Worm (Caenorhabditis elegans): ENCODE measurements around the gene C10A4.2.

- TF ChIP-seq nhr-6 (tag; optimal IDR thresholded peaks at IDR 0.05), result no peak
- TF ChIP-seq nhr-11 (tag; optimal IDR thresholded peaks at IDR 0.05), result no peak
- TF ChIP-seq nhr-237 (tag; optimal IDR thresholded peaks at IDR 0.05), result no peak
- no peak for TF ChIP-seq zag-1 (tag; optimal IDR thresholded peaks at IDR 0.05)
- TF ChIP-seq nhr-23 (tag; optimal IDR thresholded peaks at IDR 0.05), result no peak
- TF ChIP-seq lin-39 (tag; optimal IDR thresholded peaks at IDR 0.05), result no peak
- no peak for TF ChIP-seq elt-1 (tag; optimal IDR thresholded peaks at IDR 0.05)
- no peak for TF ChIP-seq Y55F3AM.14 (GFP tag; optimal IDR thresholded peaks at IDR 0.05)
- TF ChIP-seq nhr-10 (tag; optimal IDR thresholded peaks at IDR 0.05), result no peak
- no peak for TF ChIP-seq egl-27 (tag; optimal IDR thresholded peaks at IDR 0.05)
- TF ChIP-seq ztf-11 (tag; optimal IDR thresholded peaks at IDR 0.05), result no peak
These were observed 42.6 kb downstream of the C10A4.2 start for ce11 chrX:7452606-7453005.
